Fruit fly (Drosophila melanogaster): Measurements from ENCODE around the gene mnb.

mnb gene

dm6 chrX:17910941-17911703, 24.1 kb upstream of the mnb start, which contains the start of gene CG6847 (continued):
- TF ChIP-seq hb (GFP tag; IDR thresholded peaks at IDR 0.05; ENCODE audit: partially characterized antibody), result no peak
- no peak for TF ChIP-seq TFAM (GFP tag; optimal IDR thresholded peaks at IDR 0.05)
- TF ChIP-seq CG10267 (tag; optimal IDR thresholded peaks at IDR 0.05), result peak; percentile 32
- TF ChIP-seq CG17568 (GFP tag; optimal IDR thresholded peaks at IDR 0.05), result peak; percentile 5
- no peak for TF ChIP-seq fd64A (GFP tag; optimal IDR thresholded peaks at IDR 0.05)
- no peak for TF ChIP-seq CG10565 (GFP tag; optimal IDR thresholded peaks at IDR 0.05)
- TF ChIP-seq Abd-B (GFP tag; optimal IDR thresholded peaks at IDR 0.05), result peak; percentile 71
- TF ChIP-seq Sry-β (GFP tag; optimal IDR thresholded peaks at IDR 0.05), result no peak
- TF ChIP-seq D19B (GFP tag; optimal IDR thresholded peaks at IDR 0.05), result peak; percentile 17
- TF ChIP-seq crp (GFP tag; optimal IDR thresholded peaks at IDR 0.05), result peak in 1 of 2 experiments; percentile 10
- TF ChIP-seq CG3726 (GFP tag; IDR thresholded peaks at IDR 0.05), result no peak
- TF ChIP-seq Lim3 (GFP tag; IDR thresholded peaks at IDR 0.05), result no peak
- no peak for TF ChIP-seq vnd (GFP tag; IDR thresholded peaks at IDR 0.05; ENCODE audit: partially characterized antibody)
- TF ChIP-seq pros (GFP tag; optimal IDR thresholded peaks at IDR 0.05), result no peak
- TF ChIP-seq nerfin-1 (tag; optimal IDR thresholded peaks at IDR 0.05), result no peak
- TF ChIP-seq Dref (GFP tag; IDR thresholded peaks at IDR 0.05), result no peak
- no peak for TF ChIP-seq grn (GFP tag; optimal IDR thresholded peaks at IDR 0.05)
- no peak for TF ChIP-seq maf-S (GFP tag; optimal IDR thresholded peaks at IDR 0.05)
- no peak for TF ChIP-seq CG42726 (GFP tag; IDR thresholded peaks at IDR 0.05; ENCODE audit: partially characterized antibody)
- peak; percentile 70 for TF ChIP-seq Meics (GFP tag; optimal IDR thresholded peaks at IDR 0.05)
- TF ChIP-seq ken (GFP tag; IDR thresholded peaks at IDR 0.05), result 0 out of 3 replicates have a peak, but pooled peaks have one; percentile 19
- peak; percentile 52 for TF ChIP-seq CG2120 (GFP tag; optimal IDR thresholded peaks at IDR 0.05)
- peak; percentile 50 for TF ChIP-seq phol (tag; optimal IDR thresholded peaks at IDR 0.05)
- peak; percentile 78 for TF ChIP-seq row (GFP tag; IDR thresholded peaks at IDR 0.05)
- TF ChIP-seq tup (GFP tag; optimal IDR thresholded peaks at IDR 0.05), result no peak
- peak; percentile 47; the same call in 1 of the 3 replicates for TF ChIP-seq CG6791 (GFP tag; IDR thresholded peaks at IDR 0.05; ENCODE audit: partially characterized antibody)
- peak; percentile 39 for TF ChIP-seq fd96Cb (tag; optimal IDR thresholded peaks at IDR 0.05)
- peak; percentile 42 for TF ChIP-seq Fer1 (GFP tag; optimal IDR thresholded peaks at IDR 0.05)
- TF ChIP-seq Dll (GFP tag; IDR thresholded peaks at IDR 0.05; ENCODE audit: partially characterized antibody), result no peak
- TF ChIP-seq lola (GFP tag; optimal IDR thresholded peaks at IDR 0.05), result peak in 1 of 3 experiments; percentile 78
- peak in 1 of 2 experiments; percentile 12 for TF ChIP-seq chif (GFP tag; optimal IDR thresholded peaks at IDR 0.05)
- peak; percentile 67 to 71 for TF ChIP-seq bsh (GFP tag; optimal IDR thresholded peaks at IDR 0.05)
- TF ChIP-seq CG14441 (GFP tag; IDR thresholded peaks at IDR 0.05), result peak; percentile 69
- no peak for TF ChIP-seq mam (GFP tag; optimal IDR thresholded peaks at IDR 0.05)
- no peak for TF ChIP-seq CG1233 (GFP tag; optimal IDR thresholded peaks at IDR 0.05)
- TF ChIP-seq dmrt11E (tag; optimal IDR thresholded peaks at IDR 0.05), result peak; percentile 77
- TF ChIP-seq eve (GFP tag; optimal IDR thresholded peaks at IDR 0.05), result no peak
- TF ChIP-seq CG33557 (GFP tag; optimal IDR thresholded peaks at IDR 0.05), result peak; percentile 44
- TF ChIP-seq Dad (GFP tag; optimal IDR thresholded peaks at IDR 0.05), result no peak
- peak; percentile 45; the same call in 1 of the 2 replicates for TF ChIP-seq al (GFP tag; IDR thresholded peaks at IDR 0.05)
- peak; percentile 81 for TF ChIP-seq CG7839 (tag; optimal IDR thresholded peaks at IDR 0.05)
- TF ChIP-seq ara (GFP tag; IDR thresholded peaks at IDR 0.05), result no peak; the same call in 1 of the 2 replicates
- TF ChIP-seq gfzf (GFP tag; optimal IDR thresholded peaks at IDR 0.05), result no peak
- TF ChIP-seq CG3065 (GFP tag; optimal IDR thresholded peaks at IDR 0.05), result no peak
- TF ChIP-seq CG12299 (tag; optimal IDR thresholded peaks at IDR 0.05), result peak; percentile 50
- TF ChIP-seq unpg (GFP tag; optimal IDR thresholded peaks at IDR 0.05), result peak; percentile 75
- TF ChIP-seq ssp (GFP tag; IDR thresholded peaks at IDR 0.05), result peak; percentile 37; the same call in 1 of the 2 replicates

Measured in whole organism, embryonic.